Fruit fly (Drosophila melanogaster) whole organism, pupa: ENCODE results near the gene CG31126.

Source experiments
- CG10348 ChIP-seq: fragments of 200-800 bp; sonication (Bioruptor generic); IDR thresholded peaks from 2 replicates; pipeline ENCODE4 v1.3.6; 2022; ENCODE audit warnings: missing biosample characterization, missing genetic modification characterization
- CG12605 ChIP-seq: fragments of 200-800 bp; sonication (Bioruptor generic); IDR thresholded peaks from 2 replicates; pipeline ENCODE4 v1.3.6; 2022; ENCODE audit warnings: missing biosample characterization, missing genetic modification characterization
- CG13204 ChIP-seq: fragments of 200-800 bp; sonication (Bioruptor generic); optimal IDR thresholded peaks from 2 replicates; lab custom pipeline; 2018; ENCODE audit warnings: missing biosample characterization, mild to moderate bottlenecking, missing genetic modification characterization, moderate library complexity
- CG14655 ChIP-seq: fragments of 200-800 bp; sonication (Bioruptor generic); optimal IDR thresholded peaks from 3 replicates; lab custom pipeline; 2017; ENCODE audit warnings: mild to moderate bottlenecking, missing biosample characterization, missing genetic modification reagents, missing genetic modification characterization
- CG15710 ChIP-seq: fragments of 200-800 bp; sonication (Bioruptor generic); optimal IDR thresholded peaks from 2 replicates; lab custom pipeline; 2018; ENCODE audit warnings: missing biosample characterization, mild to moderate bottlenecking, missing genetic modification characterization, moderate library complexity
- CG17806 ChIP-seq: fragments of 200-800 bp; sonication (Bioruptor generic); optimal IDR thresholded peaks from 2 replicates; lab custom pipeline; 2018; ENCODE audit warnings: missing biosample characterization, mild to moderate bottlenecking, missing genetic modification characterization, moderate library complexity
- CG32121 ChIP-seq: fragments of 200-800 bp; sonication (Bioruptor generic); IDR thresholded peaks from 2 replicates; pipeline ENCODE4 v1.3.6; 2022; ENCODE audit warnings: missing biosample characterization, missing genetic modification characterization
- CG34367 ChIP-seq: fragments of 200-800 bp; sonication (Bioruptor generic); optimal IDR thresholded peaks from 2 replicates; lab custom pipeline; 2018; ENCODE audit warnings: missing biosample characterization, mild to moderate bottlenecking, missing genetic modification characterization
- CG4496 ChIP-seq: fragments of 200-800 bp; sonication (Bioruptor generic); IDR thresholded peaks from 3 replicates; pipeline ENCODE4 v1.3.6; 2022; ENCODE audit warnings: missing biosample characterization, missing genetic modification characterization
- CG8159 ChIP-seq: fragments of 200-800 bp; sonication (Bioruptor generic); optimal IDR thresholded peaks from 3 replicates; lab custom pipeline; 2018; ENCODE audit warnings: missing biosample characterization, mild to moderate bottlenecking, missing genetic modification characterization, moderate library complexity
- CG8301 ChIP-seq: fragments of 200-800 bp; sonication (Bioruptor generic); optimal IDR thresholded peaks from 2 replicates; lab custom pipeline; 2018; ENCODE audit warnings: missing biosample characterization, mild to moderate bottlenecking, missing genetic modification characterization
- CG9948 ChIP-seq: fragments of 200-800 bp; sonication (Bioruptor generic); optimal IDR thresholded peaks from 2 replicates; lab custom pipeline; 2018; ENCODE audit warnings: missing biosample characterization, mild to moderate bottlenecking, missing genetic modification characterization, moderate library complexity
- D1 ChIP-seq: fragments of 200-800 bp; sonication (Bioruptor generic); optimal IDR thresholded peaks from 2 replicates; lab custom pipeline; 2018; ENCODE audit warnings: missing biosample characterization, mild to moderate bottlenecking, missing genetic modification characterization, moderate library complexity
- EcR ChIP-seq: fragments of 200-800 bp; sonication (Bioruptor generic); optimal IDR thresholded peaks from 3 replicates; lab custom pipeline; 2019; ENCODE audit warnings: missing biosample characterization, missing genetic modification characterization, mild to moderate bottlenecking, moderate library complexity, missing genetic modification reagents
- Ets98B ChIP-seq: fragments of 200-800 bp; sonication (Bioruptor generic); IDR thresholded peaks from 2 replicates; pipeline ENCODE4 v1.3.6; 2022; ENCODE audit warnings: missing biosample characterization, missing genetic modification characterization
- Pif1A ChIP-seq: fragments of 200-800 bp; sonication (Bioruptor generic); optimal IDR thresholded peaks from 3 replicates; lab custom pipeline; 2016; ENCODE audit warnings: missing biosample characterization, missing genetic modification characterization
- Pif1B ChIP-seq: fragments of 200-800 bp; sonication (Bioruptor generic); optimal IDR thresholded peaks from 3 replicates; lab custom pipeline; 2016; ENCODE audit warnings: missing biosample characterization, missing genetic modification characterization
- Snoo ChIP-seq: fragments of 200-800 bp; sonication (Bioruptor generic); optimal IDR thresholded peaks from 3 replicates; lab custom pipeline; 2017; ENCODE audit warnings: missing biosample characterization, mild to moderate bottlenecking, missing genetic modification characterization, inconsistent platforms
- fd96Ca ChIP-seq: fragments of 200-800 bp; sonication (Bioruptor generic); IDR thresholded peaks from 3 replicates; pipeline ENCODE4 v1.3.6; 2022; ENCODE audit warnings: missing biosample characterization, missing genetic modification characterization
- gl ChIP-seq: fragments of 200-800 bp; sonication (Bioruptor generic); optimal IDR thresholded peaks from 2 replicates; lab custom pipeline; 2018; ENCODE audit warnings: missing biosample characterization, mild to moderate bottlenecking, missing genetic modification characterization
- rn ChIP-seq: fragments of 200-800 bp; sonication (Bioruptor generic); IDR thresholded peaks from 2 replicates; pipeline ENCODE4 v1.3.6; 2022; ENCODE audit warnings: missing biosample characterization, missing genetic modification characterization

Gene CG31126

DNA sequence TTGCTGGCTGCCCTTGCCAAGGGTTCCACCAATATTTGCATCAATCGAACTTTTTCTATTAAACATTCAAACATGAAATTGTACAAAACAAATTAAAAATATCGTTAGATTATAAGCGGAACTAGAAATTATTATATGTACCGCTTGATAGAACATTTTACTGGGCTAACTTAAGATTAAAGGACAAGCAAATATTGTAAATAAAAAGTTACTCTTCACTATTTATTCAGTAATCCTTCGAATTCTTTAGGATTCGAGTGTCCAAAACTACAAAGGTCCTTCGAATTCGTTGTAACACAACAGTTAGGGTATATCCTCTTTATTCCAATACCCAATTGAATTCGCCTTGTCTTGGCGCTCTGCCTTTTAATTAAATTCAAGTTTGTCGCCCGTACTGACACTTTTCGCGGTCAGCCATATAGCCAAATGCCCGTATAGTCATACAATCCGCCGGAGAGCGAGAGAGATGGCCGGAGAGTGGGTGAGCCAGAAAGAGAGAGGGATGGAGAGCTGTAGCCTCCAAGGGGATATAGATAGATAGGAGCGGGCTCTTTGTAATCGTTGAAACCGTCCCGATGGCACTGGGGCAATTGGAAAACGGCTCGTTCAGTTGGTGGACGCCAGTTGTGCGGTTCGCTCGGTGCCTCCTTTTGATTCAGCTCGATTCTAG lies 8.3 kb downstream of the CG31126 start:
- peak; percentile 15; the same call in 1 of the 3 replicates for TF ChIP-seq fd96Ca (GFP tag; lab: Robert Waterston, UW)
- no peak for TF ChIP-seq CG9948
- TF ChIP-seq Ets98B: peak; percentile 26; the same call in 1 of the 2 replicates
- TF ChIP-seq, all 21 proteins: peak for 2

DNA sequence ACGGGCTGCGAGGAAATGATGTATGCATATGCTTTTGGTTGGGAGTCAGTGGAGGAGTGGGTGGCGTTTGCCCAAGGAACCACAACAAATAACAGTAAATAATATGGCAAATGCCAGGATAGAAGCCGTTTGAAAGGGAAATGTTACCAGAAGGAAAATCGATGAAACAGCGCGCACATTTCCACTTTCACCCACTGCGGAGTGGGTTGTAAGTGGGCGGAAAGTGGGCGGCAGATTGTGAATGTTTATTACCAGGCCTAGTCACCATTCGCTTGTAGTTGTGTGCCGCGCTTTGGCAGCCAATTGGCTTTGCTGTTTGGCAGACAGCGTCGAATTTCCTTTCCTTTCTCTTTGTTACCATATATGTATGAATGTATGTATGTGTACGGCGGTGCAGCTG lies 12.2 kb downstream of the CG31126 start:
- TF ChIP-seq Pif1B (GFP tag; lab: Kevin White, UChicago): no peak
- TF ChIP-seq CG12605 (GFP tag; lab: Robert Waterston, UW): no peak
- no peak for TF ChIP-seq CG10348
- TF ChIP-seq EcR (GFP tag; lab: Kevin White, UChicago): no peak
- no peak for TF ChIP-seq CG15710 (tag; lab: Kevin White, UChicago)
- TF ChIP-seq gl: no peak

DNA sequence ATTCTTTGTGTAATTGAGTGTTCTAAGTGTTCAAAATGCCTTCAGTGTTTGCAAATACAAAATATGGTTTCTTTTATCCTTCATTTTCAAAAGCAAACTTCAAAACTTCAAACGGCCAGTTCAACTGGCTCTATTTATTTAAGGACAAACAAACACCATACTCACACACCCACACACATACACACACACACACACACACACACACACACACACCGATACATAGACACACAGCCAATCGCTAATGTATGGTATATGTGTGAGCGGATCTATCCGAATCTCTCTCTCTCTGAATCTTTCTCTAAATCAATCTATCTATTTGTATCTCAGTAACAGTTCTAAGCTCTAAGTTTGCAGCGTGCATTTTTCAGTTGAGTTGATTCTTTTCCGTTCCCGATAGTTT lies 33.4 kb downstream of the CG31126 start:
- TF ChIP-seq CG9948 (no peak), CG13204 (GFP tag; lab: Kevin White, UChicago) (no peak), CG8301 (no peak), D1 (tag; lab: Kevin White, UChicago) (no peak), Snoo (tag; lab: Kevin White, UChicago) (no peak), rn (GFP tag; lab: Robert Waterston, UW) (no peak), CG17806 (no peak), fd96Ca (GFP tag; lab: Robert Waterston, UW) (no peak), CG15710 (tag; lab: Kevin White, UChicago) (no peak), CG12605 (GFP tag; lab: Robert Waterston, UW) (no peak), CG4496 (GFP tag; lab: Robert Waterston, UW) (no peak), CG14655 (no peak), Pif1B (GFP tag; lab: Kevin White, UChicago) (no peak), CG34367 (tag; lab: Kevin White, UChicago) (no peak), CG8159 (tag; lab: Kevin White, UChicago) (no peak), CG32121 (GFP tag; lab: Robert Waterston, UW) (no peak), CG10348 (no peak), gl (no peak)

DNA sequence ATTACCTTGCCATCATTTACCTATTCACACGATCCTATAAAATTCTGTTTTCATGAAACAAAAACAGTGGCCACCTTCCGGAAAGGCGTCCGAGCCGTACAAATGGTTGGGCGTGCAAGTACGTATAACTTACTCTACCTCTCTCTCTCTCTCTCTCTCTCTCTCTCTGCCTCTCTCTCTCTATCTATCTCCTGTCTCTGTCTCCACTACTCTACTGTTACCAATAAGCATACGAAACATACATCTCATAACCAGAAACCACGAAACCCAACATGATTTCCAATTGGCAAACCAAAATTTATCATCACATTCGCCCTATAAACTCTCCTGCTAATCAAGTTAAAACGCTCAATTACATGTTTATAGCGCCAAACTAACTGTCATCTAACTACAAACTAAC lies 39.9 kb downstream of the CG31126 start:
- TF ChIP-seq rn (GFP tag; lab: Robert Waterston, UW) (no peak), Snoo (tag; lab: Kevin White, UChicago) (no peak), CG12605 (GFP tag; lab: Robert Waterston, UW) (no peak), gl (no peak), Pif1A (GFP tag; lab: Kevin White, UChicago) (no peak)
- TF ChIP-seq, all 21 proteins: peak for 0
